Fruit fly (Drosophila melanogaster) whole organism, embryonic: ENCODE data around the gene CG11843.

Experiments used
- B-H2 ChIP-seq: fragments of 200-800 bp; sonication (Bioruptor generic); optimal IDR thresholded peaks from 2 replicates; lab custom pipeline; 2018; ENCODE audit warnings: missing biosample characterization, mild to moderate bottlenecking, missing genetic modification characterization
- Bteb2 ChIP-seq: fragments of 200-800 bp; sonication (Bioruptor generic); optimal IDR thresholded peaks from 2 replicates; lab custom pipeline; 2016; ENCODE audit warnings: missing biosample characterization, missing genetic modification characterization
- CG1024 ChIP-seq: fragments of 200-800 bp; sonication (Bioruptor generic); IDR thresholded peaks from 2 replicates; pipeline ENCODE4 v1.3.6; 2022; ENCODE audit warnings: missing biosample characterization, missing genetic modification characterization
- CG10366 ChIP-seq: fragments of 200-800 bp; sonication (Bioruptor generic); IDR thresholded peaks from 2 replicates; pipeline ENCODE4 v1.3.6; 2022; ENCODE audit warnings: missing biosample characterization, missing genetic modification characterization
- CG10431 ChIP-seq: fragments of 200-800 bp; sonication (Bioruptor generic); optimal IDR thresholded peaks from 3 replicates; lab custom pipeline; 2018; ENCODE audit warnings: missing biosample characterization, mild to moderate bottlenecking, missing genetic modification characterization
- CG11247 ChIP-seq: fragments of 200-800 bp; sonication (Bioruptor generic); IDR thresholded peaks from 2 replicates; pipeline ENCODE4 v1.3.6; 2022; ENCODE audit warnings: missing biosample characterization, missing genetic modification characterization
- CG12219 ChIP-seq: fragments of 200-800 bp; sonication (Bioruptor generic); optimal IDR thresholded peaks from 3 replicates; lab custom pipeline; 2018; ENCODE audit warnings: missing biosample characterization, mild to moderate bottlenecking, missing genetic modification characterization
- CG12769 ChIP-seq: fragments of 200-800 bp; sonication (Bioruptor generic); optimal IDR thresholded peaks from 2 replicates; lab custom pipeline; 2019; ENCODE audit warnings: missing biosample characterization, mild to moderate bottlenecking, missing genetic modification characterization, moderate library complexity
- CG13123 ChIP-seq: fragments of 200-800 bp; sonication (Bioruptor generic); optimal IDR thresholded peaks from 2 replicates; lab custom pipeline; 2016; ENCODE audit warnings: missing biosample characterization, missing genetic modification characterization
- CG13624 ChIP-seq: fragments of 200-800 bp; sonication (Bioruptor generic); optimal IDR thresholded peaks from 2 replicates; lab custom pipeline; 2016; ENCODE audit warnings: missing biosample characterization, missing genetic modification characterization
- CG15011 ChIP-seq: fragments of 200-800 bp; sonication (Bioruptor generic); optimal IDR thresholded peaks from 3 replicates; lab custom pipeline; 2018; ENCODE audit warnings: missing biosample characterization, mild to moderate bottlenecking, missing genetic modification characterization
- CG16779 ChIP-seq: fragments of 200-800 bp; sonication (Bioruptor generic); IDR thresholded peaks from 2 replicates; pipeline ENCODE4 v1.3.6; 2022; ENCODE audit warnings: missing biosample characterization, missing genetic modification characterization
- CG17186 ChIP-seq: fragments of 200-800 bp; sonication (Bioruptor generic); optimal IDR thresholded peaks from 3 replicates; lab custom pipeline; 2017; ENCODE audit warnings: missing biosample characterization, missing genetic modification reagents, missing genetic modification characterization
- CG18764 ChIP-seq: fragments of 200-800 bp; sonication (Bioruptor generic); optimal IDR thresholded peaks from 3 replicates; lab custom pipeline; 2016; ENCODE audit warnings: missing biosample characterization, missing genetic modification characterization
- CG31224 ChIP-seq: fragments of 200-800 bp; sonication (Bioruptor generic); IDR thresholded peaks from 2 replicates; pipeline ENCODE4 v1.3.6; 2022; ENCODE audit warnings: missing biosample characterization, missing genetic modification characterization
- CG3407 ChIP-seq: fragments of 200-800 bp; sonication (Bioruptor generic); optimal IDR thresholded peaks from 2 replicates; lab custom pipeline; 2018; ENCODE audit warnings: missing biosample characterization, mild to moderate bottlenecking, missing genetic modification characterization
- CG4854 ChIP-seq: fragments of 200-800 bp; sonication (Bioruptor generic); optimal IDR thresholded peaks from 2 replicates; lab custom pipeline; 2016; ENCODE audit warnings: missing biosample characterization, missing genetic modification characterization, inconsistent platforms
- CG5953 ChIP-seq: fragments of 200-800 bp; sonication (Bioruptor generic); IDR thresholded peaks from 2 replicates; pipeline ENCODE4 v1.3.6; 2022; ENCODE audit warnings: missing biosample characterization, missing genetic modification characterization
- CG6791 ChIP-seq: fragments of 200-800 bp; sonication (Bioruptor generic); IDR thresholded peaks from 3 replicates; pipeline ENCODE4 v1.3.6; 2022; ENCODE audit warnings: missing biosample characterization, missing genetic modification characterization; ENCODE audit not compliant: partially characterized antibody
- CG7987 ChIP-seq: fragments of 200-800 bp; sonication (Bioruptor generic); optimal IDR thresholded peaks from 2 replicates; lab custom pipeline; 2018; ENCODE audit warnings: missing biosample characterization, mild to moderate bottlenecking, missing genetic modification characterization, moderate library complexity
- CoRest ChIP-seq: fragments of 200-800 bp; sonication (Bioruptor generic); optimal IDR thresholded peaks from 3 replicates; lab custom pipeline; 2018; ENCODE audit warnings: missing biosample characterization, mild to moderate bottlenecking, missing genetic modification characterization, moderate library complexity
- D19A ChIP-seq: fragments of 200-800 bp; optimal IDR thresholded peaks from 3 replicates; lab custom pipeline; 2019; ENCODE audit warnings: missing biosample characterization, mild to moderate bottlenecking, missing genetic modification characterization, moderate library complexity
- Doc2 ChIP-seq: fragments of 200-800 bp; sonication (Bioruptor generic); IDR thresholded peaks from 2 replicates; pipeline ENCODE4 v1.3.6; 2022; ENCODE audit warnings: missing biosample characterization, missing genetic modification characterization
- GATAe ChIP-seq: fragments of 200-800 bp; sonication (Bioruptor generic); conservative IDR thresholded peaks from 2 replicates; pipeline ENCODE4 v1.3.6; 2022; ENCODE audit warnings: missing biosample characterization, missing genetic modification characterization
- HHEX ChIP-seq: fragments of 200-800 bp; sonication (Bioruptor generic); optimal IDR thresholded peaks from 3 replicates; lab custom pipeline; 2017; ENCODE audit warnings: missing biosample characterization, mild to moderate bottlenecking, missing genetic modification characterization, missing genetic modification reagents
- HmgD ChIP-seq: fragments of 200-800 bp; sonication (Bioruptor generic); optimal IDR thresholded peaks from 3 replicates; lab custom pipeline; 2016; ENCODE audit warnings: missing biosample characterization, missing genetic modification characterization
- Mes4 ChIP-seq: fragments of 200-800 bp; sonication (Bioruptor generic); optimal IDR thresholded peaks from 2 replicates; lab custom pipeline; 2016; ENCODE audit warnings: missing biosample characterization, missing genetic modification characterization
- Myb ChIP-seq: fragments of 200-800 bp; sonication (Bioruptor generic); optimal IDR thresholded peaks from 2 replicates; lab custom pipeline; 2016; ENCODE audit warnings: missing biosample characterization, missing genetic modification characterization
- Nf-YC ChIP-seq: fragments of 200-800 bp; optimal IDR thresholded peaks from 3 replicates; lab custom pipeline; 2019; ENCODE audit warnings: missing biosample characterization, mild to moderate bottlenecking, missing genetic modification characterization, moderate library complexity
- Poxn ChIP-seq: fragments of 200-800 bp; sonication (Bioruptor generic); IDR thresholded peaks from 2 replicates; pipeline ENCODE4 v1.3.6; 2022; ENCODE audit warnings: missing biosample characterization, missing genetic modification characterization
- Six4 ChIP-seq: fragments of 200-800 bp; sonication (Bioruptor generic); optimal IDR thresholded peaks from 2 replicates; lab custom pipeline; 2016; ENCODE audit warnings: missing biosample characterization, missing genetic modification characterization
- Trl ChIP-seq, 3 experiments: fragments of >200 bp in 2 of 3; fragments of 200-800 bp in 1 of 3; sonication (Bioruptor generic) in 1 of 3; optimal IDR thresholded peaks; 2 replicates in 1 of 3; 3 replicates in 2 of 3; lab custom pipeline; 2016 to 2017; ENCODE audit warnings: missing biosample characterization in 1 of 3, missing genetic modification characterization in 1 of 3
- ap ChIP-seq: fragments of 200-800 bp; sonication (Bioruptor generic); IDR thresholded peaks from 2 replicates; pipeline ENCODE4 v1.3.6; 2022; ENCODE audit warnings: missing biosample characterization, missing genetic modification characterization
- bcd ChIP-seq: fragments of 200-800 bp; sonication (Bioruptor generic); optimal IDR thresholded peaks from 2 replicates; lab custom pipeline; 2017; ENCODE audit warnings: missing biosample characterization, mild to moderate bottlenecking, missing genetic modification characterization
- bowl ChIP-seq: fragments of 200-800 bp; sonication (Bioruptor generic); IDR thresholded peaks from 2 replicates; pipeline ENCODE4 v1.3.6; 2022; ENCODE audit warnings: missing biosample characterization, missing genetic modification characterization
- br ChIP-seq: fragments of >200 bp; optimal IDR thresholded peaks from 2 replicates; lab custom pipeline; 2017
- crc ChIP-seq: fragments of 200-800 bp; sonication (Bioruptor generic); optimal IDR thresholded peaks from 2 replicates; lab custom pipeline; 2016; ENCODE audit warnings: missing biosample characterization, missing genetic modification characterization
- croc ChIP-seq: fragments of 200-800 bp; sonication (Bioruptor generic); conservative IDR thresholded peaks from 3 replicates; pipeline ENCODE4 v1.3.6; 2022; ENCODE audit warnings: missing biosample characterization, missing genetic modification characterization
- disco-r ChIP-seq: fragments of 200-800 bp; sonication (Bioruptor generic); optimal IDR thresholded peaks from 2 replicates; lab custom pipeline; 2016; ENCODE audit warnings: missing biosample characterization, missing genetic modification characterization
- gem ChIP-seq: fragments of 200-800 bp; sonication (Bioruptor generic); optimal IDR thresholded peaks from 2 replicates; lab custom pipeline; 2019; ENCODE audit warnings: missing biosample characterization, mild to moderate bottlenecking, missing genetic modification characterization, moderate library complexity
- gsb-n ChIP-seq: fragments of 200-800 bp; sonication (Bioruptor generic); optimal IDR thresholded peaks from 3 replicates; lab custom pipeline; 2018; ENCODE audit warnings: missing biosample characterization, mild to moderate bottlenecking, missing genetic modification characterization
- hkb ChIP-seq, 2 experiments: fragments of 200-800 bp in 1 of 2; fragments of >200 bp in 1 of 2; sonication (Bioruptor generic) in 1 of 2; IDR thresholded peaks in 1 of 2; optimal IDR thresholded peaks in 1 of 2; 2 replicates each; pipeline versions ENCODE4 v1.3.6 to Lab custom; 2017 to 2022; ENCODE audit warnings: missing biosample characterization in 1 of 2, missing genetic modification characterization in 1 of 2
- inv ChIP-seq: fragments of 200-800 bp; sonication (Bioruptor generic); IDR thresholded peaks from 2 replicates; pipeline ENCODE4 v1.3.6; 2022; ENCODE audit warnings: missing biosample characterization, missing genetic modification characterization; ENCODE audit not compliant: partially characterized antibody
- jigr1 ChIP-seq: fragments of 200-800 bp; sonication (Bioruptor generic); IDR thresholded peaks from 3 replicates; pipeline ENCODE4 v1.3.6; 2022; ENCODE audit warnings: missing biosample characterization, missing genetic modification characterization
- nerfin-2 ChIP-seq: fragments of 200-800 bp; sonication (Bioruptor generic); IDR thresholded peaks from 2 replicates; pipeline ENCODE4 v1.3.6; 2022; ENCODE audit warnings: missing biosample characterization, missing genetic modification characterization; ENCODE audit not compliant: partially characterized antibody
- nom ChIP-seq: fragments of 200-800 bp; sonication (Bioruptor generic); optimal IDR thresholded peaks from 2 replicates; lab custom pipeline; 2017; ENCODE audit warnings: missing biosample characterization, missing genetic modification characterization, mild to moderate bottlenecking, moderate library complexity, missing genetic modification reagents
- ranshi ChIP-seq: fragments of 200-800 bp; sonication (Bioruptor generic); IDR thresholded peaks from 2 replicates; pipeline ENCODE4 v1.3.6; 2022; ENCODE audit warnings: missing biosample characterization, missing genetic modification characterization
- rib ChIP-seq: fragments of 200-800 bp; sonication (Bioruptor generic); IDR thresholded peaks from 2 replicates; pipeline ENCODE4 v1.3.6; 2022; ENCODE audit warnings: missing biosample characterization, missing genetic modification characterization
- sisA ChIP-seq: fragments of 200-800 bp; sonication (Bioruptor generic); IDR thresholded peaks from 2 replicates; pipeline ENCODE4 v1.3.6; 2022; ENCODE audit warnings: missing biosample characterization, missing genetic modification characterization
- toy ChIP-seq: fragments of 200-800 bp; sonication (Bioruptor generic); IDR thresholded peaks from 2 replicates; pipeline ENCODE4 v1.3.6; 2022; ENCODE audit warnings: missing biosample characterization, missing genetic modification characterization
- vnd ChIP-seq: fragments of 200-800 bp; sonication (Bioruptor generic); IDR thresholded peaks from 3 replicates; pipeline ENCODE4 v1.3.6; 2022; ENCODE audit warnings: missing biosample characterization, missing genetic modification characterization; ENCODE audit not compliant: partially characterized antibody

The CG11843 gene

DNA sequence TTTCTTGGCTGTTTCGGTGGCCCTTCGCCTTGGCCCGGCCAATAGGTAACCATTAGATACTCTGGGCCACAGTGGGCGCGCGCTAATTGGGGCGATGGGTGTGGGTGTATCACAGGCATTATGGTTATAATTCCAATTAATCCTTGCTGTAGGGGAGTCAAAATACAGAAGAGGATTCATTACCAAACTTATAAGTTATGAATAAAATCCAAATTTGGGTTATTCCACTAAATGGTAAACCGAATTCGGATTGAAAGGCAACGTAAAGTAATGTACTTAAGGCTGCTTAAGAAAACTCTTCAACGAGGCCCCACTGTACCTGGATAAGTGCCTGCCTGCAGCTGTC is 35.5 kb downstream of the CG11843 start (continued):
- TF ChIP-seq CG13624 (GFP tag; lab: Kevin White, UChicago) (no peak), sisA (GFP tag; lab: Robert Waterston, UW) (peak; percentile 40), CG12219 (GFP tag; lab: Kevin White, UChicago) (no peak), gem (tag; lab: Kevin White, UChicago) (peak; percentile 54), CG4854 (GFP tag; lab: Kevin White, UChicago) (no peak), nom (GFP tag; lab: Kevin White, UChicago) (no peak), hkb (optimal IDR thresholded peaks at IDR 0.05; lab: Kevin White, UChicago) (no peak), hkb (GFP tag; IDR thresholded peaks at IDR 0.05; lab: Robert Waterston, UW) (peak; percentile 73; the same call in 1 of the 2 replicates), CG31224 (0 out of 2 replicates have a peak, but pooled peaks have one; percentile 30), CG17186 (GFP tag; lab: Kevin White, UChicago) (no peak), GATAe (GFP tag; lab: Robert Waterston, UW) (no peak), CG7987 (GFP tag; lab: Kevin White, UChicago) (no peak), CG16779 (no peak), Mes4 (GFP tag; lab: Kevin White, UChicago) (no peak), CG10431 (GFP tag; lab: Kevin White, UChicago) (no peak), bowl (no peak), HHEX (GFP tag; lab: Kevin White, UChicago) (peak; percentile 50), Nf-YC (tag; lab: Kevin White, UChicago) (peak; percentile 45), Doc2 (GFP tag; lab: Robert Waterston, UW) (no peak; the same call in 1 of the 2 replicates), CG15011 (GFP tag; lab: Kevin White, UChicago) (peak; percentile 28), crc (GFP tag; lab: Kevin White, UChicago) (no peak), CG18764 (GFP tag; lab: Kevin White, UChicago) (peak; percentile 36), CG12769 (no peak), Poxn (GFP tag; lab: Robert Waterston, UW) (no peak), D19A (peak; percentile 49), CG5953 (GFP tag; lab: Robert Waterston, UW) (no peak), vnd (GFP tag; lab: Robert Waterston, UW) (no peak), CG3407 (GFP tag; lab: Kevin White, UChicago) (no peak), CG13123 (GFP tag; lab: Kevin White, UChicago) (no peak), Six4 (GFP tag; lab: Kevin White, UChicago) (peak; percentile 44), CG10366 (GFP tag; lab: Robert Waterston, UW) (no peak), Myb (no peak), CG6791 (GFP tag; lab: Robert Waterston, UW) (no peak), HmgD (GFP tag; lab: Kevin White, UChicago) (no peak), toy (GFP tag; lab: Robert Waterston, UW) (no peak), Bteb2 (GFP tag; lab: Kevin White, UChicago) (no peak), jigr1 (GFP tag; lab: Robert Waterston, UW) (no peak), br (lab: Kevin White, UChicago) (no peak), ranshi (GFP tag; lab: Robert Waterston, UW) (peak; percentile 42; the same call in 1 of the 2 replicates), rib (GFP tag; lab: Robert Waterston, UW) (no peak), inv (GFP tag; lab: Robert Waterston, UW) (no peak), B-H2 (GFP tag; lab: Kevin White, UChicago) (no peak), disco-r (no peak), CG11247 (GFP tag; lab: Robert Waterston, UW) (0 out of 2 replicates have a peak, but pooled peaks have one; percentile 38), CoRest (no peak), bcd (peak; percentile 55), Trl (optimal IDR thresholded peaks at IDR 0.05; lab: Kevin White, UChicago) (no peak), Trl (GFP tag; optimal IDR thresholded peaks at IDR 0.05; lab: Kevin White, UChicago) (no peak), CG1024 (GFP tag; lab: Robert Waterston, UW) (no peak), ap (GFP tag; lab: Robert Waterston, UW) (no peak), croc (GFP tag; lab: Robert Waterston, UW) (no peak; the same call in 2 of the 3 replicates), nerfin-2 (no peak), gsb-n (tag; lab: Kevin White, UChicago) (no peak)
